Worm (Caenorhabditis elegans) whole organism, late embryonic: Measurements from ENCODE around the gene chil-26.
A peak's percentile ranks its signal among the peaks of the same experiment; 100 is the strongest.

Source experiments
- F13H6.1 ChIP-seq: sonication (generic microtip); optimal IDR thresholded peaks from 2 replicates; lab custom pipeline; 2016; ENCODE audit warnings: missing genetic modification characterization, missing compliant biosample characterization
- ama-1 ChIP-seq: fragments of 150-350 bp; optimal IDR thresholded peaks from 2 replicates; lab custom pipeline; 2014
- ceh-14 ChIP-seq: sonication (generic microtip); optimal IDR thresholded peaks from 2 replicates; lab custom pipeline; 2016; ENCODE audit warnings: missing genotype, missing genetic modification characterization, missing compliant biosample characterization
- ceh-22 ChIP-seq: sonication (generic microtip); optimal IDR thresholded peaks from 2 replicates; lab custom pipeline; 2017; ENCODE audit warnings: missing biosample characterization, missing genetic modification characterization
- ets-4 ChIP-seq: sonication (generic microtip); optimal IDR thresholded peaks from 2 replicates; lab custom pipeline; 2016; ENCODE audit warnings: missing genetic modification characterization, missing compliant biosample characterization
- eyg-1 ChIP-seq: sonication (generic microtip); optimal IDR thresholded peaks from 2 replicates; lab custom pipeline; 2016; ENCODE audit warnings: missing genotype, missing genetic modification characterization, missing compliant biosample characterization
- lin-11 ChIP-seq: fragments of 200-800 bp; sonication (Bioruptor generic); optimal IDR thresholded peaks from 2 replicates; lab custom pipeline; 2018; ENCODE audit warnings: mild to moderate bottlenecking, missing genetic modification characterization, missing compliant biosample characterization
- mec-3 ChIP-seq: sonication (generic microtip); optimal IDR thresholded peaks from 2 replicates; lab custom pipeline; 2016; ENCODE audit warnings: borderline replicate concordance, missing genetic modification characterization, missing compliant biosample characterization
- pat-9 ChIP-seq: fragments of 200-800 bp; sonication (Bioruptor generic); optimal IDR thresholded peaks from 2 replicates; lab custom pipeline; 2018; ENCODE audit warnings: mild to moderate bottlenecking, missing genetic modification characterization, moderate library complexity, missing compliant biosample characterization
- pax-1 ChIP-seq: fragments of 150-350 bp; optimal IDR thresholded peaks from 2 replicates; lab custom pipeline; 2014; ENCODE audit warnings: missing biosample characterization, missing genetic modification characterization
- pqm-1 ChIP-seq: sonication (generic microtip); optimal IDR thresholded peaks from 2 replicates; lab custom pipeline; 2016; ENCODE audit warnings: missing genetic modification characterization, missing compliant biosample characterization
- rnt-1 ChIP-seq: sonication (generic microtip); optimal IDR thresholded peaks from 2 replicates; lab custom pipeline; 2016; ENCODE audit warnings: missing genetic modification characterization, missing compliant biosample characterization
- tbx-7 ChIP-seq: sonication (generic microtip); optimal IDR thresholded peaks from 2 replicates; lab custom pipeline; 2016; ENCODE audit warnings: missing genotype, missing genetic modification characterization, missing compliant biosample characterization
- ztf-16 ChIP-seq: sonication (generic microtip); optimal IDR thresholded peaks from 2 replicates; lab custom pipeline; 2017; ENCODE audit warnings: missing genetic modification characterization, missing compliant biosample characterization

- TF ChIP-seq ama-1 (lab: Kevin White, UChicago), result no peak
- TF ChIP-seq tbx-7 (tag; lab: Kevin White, UChicago), result no peak
- TF ChIP-seq mec-3 (tag; lab: Kevin White, UChicago), result no peak
- TF ChIP-seq F13H6.1 (tag; lab: Kevin White, UChicago), result no peak
- no peak for TF ChIP-seq pqm-1 (tag; lab: Kevin White, UChicago)
- no peak for TF ChIP-seq ceh-14 (tag; lab: Kevin White, UChicago)
- TF ChIP-seq ets-4 (tag; lab: Kevin White, UChicago), result no peak
- TF ChIP-seq pat-9, result no peak
- TF ChIP-seq rnt-1 (tag; lab: Kevin White, UChicago), result peak; percentile 52
- no peak for TF ChIP-seq pax-1
- TF ChIP-seq lin-11 (tag; lab: Kevin White, UChicago), result no peak
- TF ChIP-seq ztf-16 (tag; lab: Kevin White, UChicago), result no peak
- no peak for TF ChIP-seq eyg-1 (tag; lab: Kevin White, UChicago)
- TF ChIP-seq ceh-22 (tag; lab: Kevin White, UChicago), result peak; percentile 29
Observed at ce11 chrII:9491045-9491444, 16.2 kb downstream of the chil-26 start.
